Worm (Caenorhabditis elegans) whole organism, young adult: ENCODE data around the gene nhr-28.

Experiments used
- B0019.2 ChIP-seq: fragments of 200-800 bp; sonication (Bioruptor generic); conservative IDR thresholded peaks from 2 replicates; pipeline ENCODE4 v1.3.6; 2022; ENCODE audit warnings: missing genetic modification reagents, missing genetic modification characterization, missing compliant biosample characterization
- nfya-1 ChIP-seq: sonication (generic microtip); optimal IDR thresholded peaks from 2 replicates; lab custom pipeline; 2017; ENCODE audit warnings: antibody characterized with exemption, missing compliant biosample characterization, missing genetic modification characterization, borderline replicate concordance; ENCODE audit not compliant: insufficient read depth

DNA sequence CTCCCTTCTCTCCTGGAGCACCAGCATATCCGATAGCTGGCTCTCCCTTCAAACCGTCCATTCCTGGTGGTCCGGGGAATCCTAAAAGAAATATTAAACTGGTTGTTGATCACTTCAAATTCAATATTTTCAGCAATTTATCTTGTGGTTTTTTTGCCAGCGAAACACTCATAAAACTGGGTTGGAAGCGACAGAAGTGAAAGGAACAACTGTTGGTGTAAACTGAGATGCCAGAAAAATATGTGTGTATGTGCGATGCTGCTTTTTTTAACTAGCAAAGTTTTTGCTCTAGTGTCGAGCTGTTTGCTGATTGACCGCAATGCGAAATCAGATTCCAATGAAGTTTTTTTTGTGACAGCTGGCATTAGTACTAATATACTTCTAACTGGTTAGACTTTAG is 32.4 kb downstream of the nhr-28 start:
- TF ChIP-seq B0019.2 (GFP tag; lab: Robert Waterston, UW): no peak
- TF ChIP-seq nfya-1 (tag; lab: Kevin White, UChicago): no peak
